Worm (Caenorhabditis elegans) whole organism, L2 larva: ENCODE results near the gene blos-1.

Experiments used
- C34F6.9 ChIP-seq: fragments of 150-350 bp; optimal IDR thresholded peaks from 2 replicates; lab custom pipeline; 2014; ENCODE audit warnings: missing biosample characterization, missing genetic modification characterization
- F13H6.1 ChIP-seq: sonication (generic microtip); optimal IDR thresholded peaks from 2 replicates; lab custom pipeline; 2016; ENCODE audit warnings: missing genetic modification characterization, missing compliant biosample characterization
- aly-2 ChIP-seq: fragments of 150-350 bp; optimal IDR thresholded peaks from 2 replicates; lab custom pipeline; 2014; ENCODE audit warnings: missing biosample characterization, missing genetic modification characterization
- ama-1 ChIP-seq: fragments of 150-350 bp; optimal IDR thresholded peaks from 2 replicates; lab custom pipeline; 2018; ENCODE audit warnings: inconsistent platforms
- blmp-1 ChIP-seq: sonication (generic microtip); optimal IDR thresholded peaks from 2 replicates; lab custom pipeline; 2017; ENCODE audit warnings: missing genetic modification characterization, mild to moderate bottlenecking, missing compliant biosample characterization, antibody characterized with exemption, moderate library complexity; ENCODE audit not compliant: insufficient read depth
- crh-2 ChIP-seq: sonication (generic microtip); optimal IDR thresholded peaks from 2 replicates; lab custom pipeline; 2017; ENCODE audit warnings: missing biosample characterization, missing genetic modification characterization
- dmd-4 ChIP-seq: sonication (generic microtip); optimal IDR thresholded peaks from 2 replicates; lab custom pipeline; 2017; ENCODE audit warnings: missing biosample characterization, missing genetic modification characterization
- gmeb-1 ChIP-seq: fragments of 150-350 bp; optimal IDR thresholded peaks from 2 replicates; lab custom pipeline; 2014; ENCODE audit warnings: missing biosample characterization, missing genetic modification characterization
- lin-11 ChIP-seq: fragments of 150-350 bp; sonication (generic microtip); optimal IDR thresholded peaks from 2 replicates; lab custom pipeline; 2014; ENCODE audit warnings: missing biosample characterization, missing genetic modification characterization, inconsistent platforms, mixed read lengths
- lin-13 ChIP-seq: fragments of 150-350 bp; optimal IDR thresholded peaks from 2 replicates; lab custom pipeline; 2014; ENCODE audit warnings: missing biosample characterization, missing genetic modification reagents, missing genetic modification characterization
- lin-39 ChIP-seq: fragments of 150-350 bp; optimal IDR thresholded peaks from 2 replicates; lab custom pipeline; 2014; ENCODE audit warnings: missing biosample characterization, missing genetic modification reagents, missing genetic modification characterization
- lsy-2 ChIP-seq, 2 experiments: fragments of 150-350 bp in 1 of 2; sonication (generic microtip) in 1 of 2; optimal IDR thresholded peaks; 2 replicates each; lab custom pipeline; 2014 to 2017; ENCODE audit warnings: missing biosample characterization in 2 of 2, missing genetic modification characterization in 2 of 2
- mbf-1 ChIP-seq: sonication (generic microtip); optimal IDR thresholded peaks from 2 replicates; lab custom pipeline; 2017; ENCODE audit warnings: missing biosample characterization, missing genetic modification characterization
- nhr-129 ChIP-seq: fragments of 150-350 bp; optimal IDR thresholded peaks from 2 replicates; lab custom pipeline; 2014; ENCODE audit warnings: missing biosample characterization, missing genetic modification characterization
- nhr-21 ChIP-seq: fragments of 150-350 bp; optimal IDR thresholded peaks from 2 replicates; lab custom pipeline; 2014; ENCODE audit warnings: missing biosample characterization, missing genetic modification characterization
- nhr-237 ChIP-seq: fragments of 150-350 bp; optimal IDR thresholded peaks from 2 replicates; lab custom pipeline; 2014; ENCODE audit warnings: missing biosample characterization, missing genetic modification characterization
- nhr-6 ChIP-seq: fragments of 150-350 bp; optimal IDR thresholded peaks from 2 replicates; lab custom pipeline; 2014; ENCODE audit warnings: missing biosample characterization, missing genetic modification characterization
- skn-1 ChIP-seq: sonication (generic microtip); optimal IDR thresholded peaks from 2 replicates; lab custom pipeline; 2017; ENCODE audit warnings: missing biosample characterization, missing genetic modification characterization
- sma-3 ChIP-seq: sonication (generic microtip); optimal IDR thresholded peaks from 2 replicates; lab custom pipeline; 2016; ENCODE audit warnings: missing genetic modification reagents, missing genetic modification characterization, missing compliant biosample characterization
- sma-9 ChIP-seq, 2 experiments: fragments of 150-350 bp in 1 of 2; sonication (generic microtip) in 1 of 2; optimal IDR thresholded peaks; 2 replicates each; lab custom pipeline; 2014 to 2016; ENCODE audit warnings: missing genetic modification characterization in 2 of 2, mild to moderate bottlenecking in 1 of 2, missing biosample characterization in 1 of 2, missing compliant biosample characterization in 1 of 2, missing genetic modification reagents in 1 of 2, moderate library complexity in 1 of 2
- snpc-4 ChIP-seq: fragments of 150-350 bp; optimal IDR thresholded peaks from 2 replicates; lab custom pipeline; 2014; ENCODE audit warnings: missing biosample characterization, missing genetic modification characterization
- unc-39 ChIP-seq: fragments of 150-350 bp; optimal IDR thresholded peaks from 2 replicates; lab custom pipeline; 2014; ENCODE audit warnings: missing biosample characterization, missing genetic modification characterization
- unc-55 ChIP-seq: fragments of 150-350 bp; sonication (generic microtip); optimal IDR thresholded peaks from 3 replicates; lab custom pipeline; 2014; ENCODE audit warnings: missing biosample characterization, missing genetic modification reagents, missing genetic modification characterization
- unc-62 ChIP-seq: fragments of 150-350 bp; optimal IDR thresholded peaks from 2 replicates; lab custom pipeline; 2014; ENCODE audit warnings: missing biosample characterization, missing genetic modification reagents, missing genetic modification characterization
- zag-1 ChIP-seq: fragments of 150-350 bp; optimal IDR thresholded peaks from 2 replicates; lab custom pipeline; 2014; ENCODE audit warnings: missing biosample characterization, missing genetic modification characterization
- ztf-1 ChIP-seq: fragments of 200-800 bp; sonication (Bioruptor generic); conservative IDR thresholded peaks from 2 replicates; pipeline ENCODE4 v1.3.6; 2022; ENCODE audit warnings: missing genetic modification characterization, missing compliant biosample characterization
- ztf-4 ChIP-seq: fragments of 150-350 bp; optimal IDR thresholded peaks from 2 replicates; lab custom pipeline; 2014; ENCODE audit warnings: missing biosample characterization, missing genetic modification characterization

blos-1 gene

ce11 chrIII:10251114-10251513 lies 39.4 kb upstream of the blos-1 start:
- TF ChIP-seq aly-2 (tag; lab: Kevin White, UChicago) = no peak
- no peak for TF ChIP-seq nhr-21
- TF ChIP-seq mbf-1 = no peak
- TF ChIP-seq zag-1 (tag; lab: Kevin White, UChicago) = no peak

ce11 chrIII:10248441-10249137 lies 36.8 kb upstream of the blos-1 start, which contains the start of the genes div-1 and cor-1:
TSS of gene div-1 (minus strand) at chrIII:10248559.
TSS of gene cor-1 (plus strand) at chrIII:10249111.
- TF ChIP-seq sma-3 (GFP tag; lab: Kevin White, UChicago) (peak; percentile 10), crh-2 (tag; lab: Kevin White, UChicago) (peak; percentile 37), lin-11 (tag; lab: Kevin White, UChicago) (no peak), nhr-21 (no peak), lin-13 (GFP tag; lab: Kevin White, UChicago) (peak; percentile 16), F13H6.1 (tag; lab: Kevin White, UChicago) (peak; percentile 5), unc-62 (GFP tag; lab: Kevin White, UChicago) (no peak), unc-55 (GFP tag; lab: Kevin White, UChicago) (peak; percentile 56), nhr-237 (tag; lab: Kevin White, UChicago) (no peak), gmeb-1 (peak; percentile 86), nhr-6 (tag; lab: Kevin White, UChicago) (no peak), dmd-4 (tag; lab: Kevin White, UChicago) (no peak), ama-1 (lab: Kevin White, UChicago) (no peak), lsy-2 (tag; optimal IDR thresholded peaks at IDR 0.05; lab: Kevin White, UChicago) (peak in 1 of 2 experiments; percentile 60), nhr-129 (tag; lab: Kevin White, UChicago) (peak; percentile 15), C34F6.9 (tag; lab: Kevin White, UChicago) (peak; percentile 38), snpc-4 (tag; lab: Kevin White, UChicago) (no peak)

- TF ChIP-seq snpc-4 (tag; lab: Kevin White, UChicago) (no peak), ztf-4 (tag; lab: Kevin White, UChicago) (no peak), crh-2 (tag; lab: Kevin White, UChicago) (no peak), sma-9 (GFP tag; optimal IDR thresholded peaks at IDR 0.05; lab: Kevin White, UChicago) (no peak), sma-9 (tag; optimal IDR thresholded peaks at IDR 0.05; lab: Kevin White, UChicago) (no peak), gmeb-1 (no peak), ztf-1 (GFP tag; lab: Robert Waterston, UW) (no peak), mbf-1 (no peak), unc-39 (tag; lab: Kevin White, UChicago) (no peak), aly-2 (tag; lab: Kevin White, UChicago) (no peak)
These were observed 32.3 kb upstream of the blos-1 start for ce11 chrIII:10244013-10244412.

- TF ChIP-seq nhr-129 (tag; lab: Kevin White, UChicago) = peak; percentile 13
- no peak for TF ChIP-seq lin-39 (tag; lab: Kevin White, UChicago)
- TF ChIP-seq, all 48 proteins: peak for 1
These were observed 29.6 kb upstream of the blos-1 start for ce11 chrIII:10241332-10241829.

- TF ChIP-seq snpc-4 (tag; lab: Kevin White, UChicago) (no peak), nhr-21 (no peak), skn-1 (no peak)
These were observed 28.3 kb upstream of the blos-1 start for ce11 chrIII:10240073-10240472.

ce11 chrIII:10238448-10239154 lies 26.9 kb upstream of the blos-1 start, which contains the start of gene Y70G10A.3:
TSS of gene Y70G10A.3 (plus strand) at chrIII:10239104.
- TF ChIP-seq crh-2 (tag; lab: Kevin White, UChicago) (no peak), blmp-1 (tag; lab: Kevin White, UChicago) (peak; percentile 29)
